Worm (Caenorhabditis elegans): ENCODE measurements around the gene oac-37.

oac-37 gene

ce11 chrIV:14137063-14137462, 8.6 kb upstream of the oac-37 start, which contains the start of gene srz-31:
Gene srz-31, plus strand, starts transcription at chrIV:14137363.
- TF ChIP-seq nhr-232 (tag; optimal IDR thresholded peaks at IDR 0.05) (no peak), hlh-8 (tag; optimal IDR thresholded peaks at IDR 0.05) (no peak), hlh-13 (GFP tag; optimal IDR thresholded peaks at IDR 0.05) (no peak), ceh-22 (tag; optimal IDR thresholded peaks at IDR 0.05) (no peak), fkh-10 (GFP tag; optimal IDR thresholded peaks at IDR 0.05) (no peak), ceh-6 (GFP tag; optimal IDR thresholded peaks at IDR 0.05) (no peak), fkh-6 (tag; optimal IDR thresholded peaks at IDR 0.05) (no peak), pag-3 (tag; optimal IDR thresholded peaks at IDR 0.05; ENCODE audit: borderline replicate concordance) (no peak), nfya-1 (tag; optimal IDR thresholded peaks at IDR 0.05) (no peak), nhr-11 (tag; optimal IDR thresholded peaks at IDR 0.05) (no peak), ceh-30 (tag; optimal IDR thresholded peaks at IDR 0.05) (no peak), pat-9 (tag; optimal IDR thresholded peaks at IDR 0.05) (no peak)

- no peak for TF ChIP-seq madf-2 (tag; optimal IDR thresholded peaks at IDR 0.05)
- no peak for TF ChIP-seq rnt-1 (tag; optimal IDR thresholded peaks at IDR 0.05)
- no peak for TF ChIP-seq sox-4 (tag; optimal IDR thresholded peaks at IDR 0.05)
- no peak for TF ChIP-seq ceh-19 (GFP tag; optimal IDR thresholded peaks at IDR 0.05)
- no peak for TF ChIP-seq ceh-14 (tag; optimal IDR thresholded peaks at IDR 0.05)
- TF ChIP-seq ceh-6 (GFP tag; optimal IDR thresholded peaks at IDR 0.05), result no peak
- no peak for TF ChIP-seq pros-1 (tag; optimal IDR thresholded peaks at IDR 0.05)
Measured at ce11 chrIV:14143042-14143441, 2.7 kb upstream of the oac-37 start.

DNA sequence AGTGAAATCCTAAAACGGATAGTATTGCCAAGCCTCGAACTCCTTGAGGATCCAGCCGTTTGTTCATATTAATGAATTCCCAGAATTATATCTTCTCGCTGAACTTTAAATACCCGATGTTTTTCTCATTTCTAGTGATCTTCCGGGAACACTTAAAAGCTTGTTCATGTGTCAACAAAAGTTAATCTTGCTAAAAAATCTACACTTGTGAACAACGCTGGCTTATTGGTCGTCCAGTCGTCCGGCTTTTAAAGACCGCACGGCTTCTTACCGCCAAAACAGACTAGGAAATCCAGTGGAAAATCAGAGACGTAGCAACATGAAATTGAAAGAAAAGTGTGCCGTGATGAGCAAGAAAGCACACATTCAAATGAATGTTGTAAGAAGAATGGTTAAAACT, 7.6 kb downstream of the oac-37 start, which contains the start of gene oac-38:
Gene oac-38, minus strand, starts transcription at position 101 of the 400 bp plus-strand sequence.
- no peak for TF ChIP-seq C08G9.2 (tag; optimal IDR thresholded peaks at IDR 0.05)
- no peak for TF ChIP-seq hlh-15 (tag; optimal IDR thresholded peaks at IDR 0.05)

- TF ChIP-seq hlh-6 (tag; optimal IDR thresholded peaks at IDR 0.05) (no peak), tbx-7 (tag; optimal IDR thresholded peaks at IDR 0.05) (no peak), ceh-24 (tag; optimal IDR thresholded peaks at IDR 0.05) (no peak), pros-1 (tag; optimal IDR thresholded peaks at IDR 0.05) (no peak), odd-2 (tag; optimal IDR thresholded peaks at IDR 0.05) (no peak), madf-2 (tag; optimal IDR thresholded peaks at IDR 0.05) (no peak), nfya-1 (tag; optimal IDR thresholded peaks at IDR 0.05) (no peak), ceh-2 (tag; optimal IDR thresholded peaks at IDR 0.05) (no peak), hlh-15 (tag; optimal IDR thresholded peaks at IDR 0.05) (no peak), ets-4 (tag; optimal IDR thresholded peaks at IDR 0.05) (no peak), ama-1 (optimal IDR thresholded peaks at IDR 0.05) (no peak), ceh-45 (GFP tag; IDR thresholded peaks at IDR 0.05) (no peak), fax-1 (tag; optimal IDR thresholded peaks at IDR 0.05) (no peak), rnt-1 (tag; optimal IDR thresholded peaks at IDR 0.05) (no peak), ceh-18 (tag; optimal IDR thresholded peaks at IDR 0.05) (no peak), unc-55 (GFP tag; optimal IDR thresholded peaks at IDR 0.05) (no peak)
Measured at ce11 chrIV:14158086-14158485, 12.4 kb downstream of the oac-37 start, which contains the start of gene R05A10.8. Gene R05A10.8, minus strand, starts transcription at chrIV:14158186.

DNA sequence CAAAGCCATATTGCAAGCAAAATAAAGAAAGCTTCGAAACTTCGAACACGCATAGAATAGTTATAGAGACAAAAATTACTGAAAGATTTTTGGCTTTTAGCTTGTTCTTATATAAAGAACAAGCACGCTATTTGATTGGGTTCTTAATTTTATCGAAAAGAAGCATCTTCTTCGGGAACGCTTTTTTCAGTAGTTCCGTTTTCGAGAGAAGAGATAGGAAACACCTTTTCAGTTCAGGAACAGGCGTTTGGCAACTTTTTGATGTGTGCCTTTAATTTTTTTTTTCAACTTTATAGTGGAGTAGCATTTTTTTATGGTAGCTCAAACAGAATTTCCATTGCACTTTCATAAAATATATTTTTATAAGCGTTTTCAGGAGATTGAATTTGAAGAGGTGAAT, 17.1 kb downstream of the oac-37 start, which contains the start of gene R05A10.7:
Gene R05A10.7, minus strand, starts transcription at position 101 of the 400 bp plus-strand sequence.
- TF ChIP-seq hlh-8 (tag; optimal IDR thresholded peaks at IDR 0.05) (no peak), hlh-13 (GFP tag; optimal IDR thresholded peaks at IDR 0.05) (no peak), unc-55 (GFP tag; optimal IDR thresholded peaks at IDR 0.05) (no peak), hlh-15 (tag; optimal IDR thresholded peaks at IDR 0.05) (no peak), ceh-18 (tag; optimal IDR thresholded peaks at IDR 0.05) (no peak), ceh-31 (tag; optimal IDR thresholded peaks at IDR 0.05) (no peak), fax-1 (tag; optimal IDR thresholded peaks at IDR 0.05) (no peak), lim-6 (tag; optimal IDR thresholded peaks at IDR 0.05) (no peak), syd-9 (tag; optimal IDR thresholded peaks at IDR 0.05) (no peak), ceh-6 (GFP tag; optimal IDR thresholded peaks at IDR 0.05) (no peak), npax-4 (tag; optimal IDR thresholded peaks at IDR 0.05) (no peak), ttx-3 (tag; optimal IDR thresholded peaks at IDR 0.05) (no peak), ets-4 (tag; optimal IDR thresholded peaks at IDR 0.05) (no peak), elt-2 (tag; optimal IDR thresholded peaks at IDR 0.05) (no peak), T23F11.4 (GFP tag; optimal IDR thresholded peaks at IDR 0.05) (no peak), Y22D7AL.16 (tag; optimal IDR thresholded peaks at IDR 0.05) (no peak), hlh-6 (tag; optimal IDR thresholded peaks at IDR 0.05) (no peak), gmeb-2 (tag; optimal IDR thresholded peaks at IDR 0.05) (no peak), F13H6.1 (tag; optimal IDR thresholded peaks at IDR 0.05) (no peak), ceh-30 (tag; optimal IDR thresholded peaks at IDR 0.05) (no peak)
